Worm (Caenorhabditis elegans): ENCODE measurements around the gene Y54E2A.9.

ce11 chrII:14816086-14816485 is 30.3 kb upstream of the Y54E2A.9 start:
- no peak for TF ChIP-seq ztf-11 (tag; optimal IDR thresholded peaks at IDR 0.05)
- TF ChIP-seq snpc-4 (tag; optimal IDR thresholded peaks at IDR 0.05) = no peak
- no peak for TF ChIP-seq nhr-2 (tag; optimal IDR thresholded peaks at IDR 0.05)
- no peak for TF ChIP-seq lin-13 (tag; optimal IDR thresholded peaks at IDR 0.05)
- no peak for TF ChIP-seq ceh-43 (GFP tag; optimal IDR thresholded peaks at IDR 0.05)
- TF ChIP-seq mep-1 (tag; optimal IDR thresholded peaks at IDR 0.05) = no peak
- TF ChIP-seq lsy-2 (tag; optimal IDR thresholded peaks at IDR 0.05) = no peak

Measured in whole organism, mixed stage, embryonic.